Worm (Caenorhabditis elegans): Measurements from ENCODE around the gene clec-137.

clec-137 gene

ce11 chrII:4617990-4618389 is at the start of gene clec-137:
TSS of gene clec-137 (minus strand) at chrII:4618090.
- TF ChIP-seq F49E8.2 (tag; optimal IDR thresholded peaks at IDR 0.05; ENCODE audit: insufficient read depth) = no peak
- no peak for TF ChIP-seq athp-1 (tag; optimal IDR thresholded peaks at IDR 0.05)
- TF ChIP-seq let-526 (GFP tag; IDR thresholded peaks at IDR 0.05) = no peak
- TF ChIP-seq Y67H2A.10 (GFP tag; conservative IDR thresholded peaks at IDR 0.05) = no peak
- TF ChIP-seq F55B11.4 (tag; optimal IDR thresholded peaks at IDR 0.05; ENCODE audit: borderline replicate concordance, insufficient read depth) = no peak
- no peak for TF ChIP-seq ztf-18 (tag; optimal IDR thresholded peaks at IDR 0.05)
- no peak for TF ChIP-seq aptf-2 (GFP tag; conservative IDR thresholded peaks at IDR 0.05)
- TF ChIP-seq ztf-28 (GFP tag; IDR thresholded peaks at IDR 0.05) = no peak
- TF ChIP-seq ztf-25 (GFP tag; IDR thresholded peaks at IDR 0.05) = no peak
- no peak for TF ChIP-seq ceh-91 (GFP tag; IDR thresholded peaks at IDR 0.05)
- no peak for TF ChIP-seq egl-44 (GFP tag; IDR thresholded peaks at IDR 0.05)
- TF ChIP-seq mxl-1 (tag; optimal IDR thresholded peaks at IDR 0.05) = no peak
- no peak for TF ChIP-seq hsf-1 (GFP tag; IDR thresholded peaks at IDR 0.05)
- no peak for TF ChIP-seq Y53F4B.3 (GFP tag; IDR thresholded peaks at IDR 0.05)
- TF ChIP-seq lsl-1 (GFP tag; optimal IDR thresholded peaks at IDR 0.05) = no peak
- TF ChIP-seq fkh-3 (tag; optimal IDR thresholded peaks at IDR 0.05) = no peak
- TF ChIP-seq lsy-27 (tag; optimal IDR thresholded peaks at IDR 0.05; ENCODE audit: borderline replicate concordance, insufficient read depth) = no peak
- TF ChIP-seq F57A8.1 (GFP tag; optimal IDR thresholded peaks at IDR 0.05) = no peak

ce11 chrII:4667572-4667971 is 49.7 kb upstream of the clec-137 start, which contains the start of gene fut-5:
TSS of gene fut-5 (minus strand) at chrII:4667672.
- TF ChIP-seq tbp1 (GFP tag; optimal IDR thresholded peaks at IDR 0.05) (no peak), nfya-1 (tag; optimal IDR thresholded peaks at IDR 0.05; ENCODE audit: borderline replicate concordance, insufficient read depth) (no peak), cebp-1 (GFP tag; IDR thresholded peaks at IDR 0.05) (no peak), cebp-1 (tag; optimal IDR thresholded peaks at IDR 0.05) (no peak), ama-1 (optimal IDR thresholded peaks at IDR 0.05) (no peak), ama-1 (GFP tag; optimal IDR thresholded peaks at IDR 0.05) (no peak), F39B2.1 (GFP tag; IDR thresholded peaks at IDR 0.05) (no peak), ztf-3 (GFP tag; optimal IDR thresholded peaks at IDR 0.05) (no peak), unc-62 (GFP tag; optimal IDR thresholded peaks at IDR 0.05) (no peak), hlh-26 (GFP tag; conservative IDR thresholded peaks at IDR 0.05) (no peak), hmg-20 (GFP tag; IDR thresholded peaks at IDR 0.05) (no peak), bed-2 (GFP tag; IDR thresholded peaks at IDR 0.05) (no peak), hrde-1 (tag; optimal IDR thresholded peaks at IDR 0.05; ENCODE audit: borderline replicate concordance) (no peak), F57C9.4 (tag; optimal IDR thresholded peaks at IDR 0.05) (no peak), ccch-3 (GFP tag; optimal IDR thresholded peaks at IDR 0.05) (no peak), T26A5.8 (tag; optimal IDR thresholded peaks at IDR 0.05) (no peak), mel-28 (tag; optimal IDR thresholded peaks at IDR 0.05; ENCODE audit: borderline replicate concordance) (no peak), ets-4 (GFP tag; optimal IDR thresholded peaks at IDR 0.05) (no peak), die-1 (tag; optimal IDR thresholded peaks at IDR 0.05) (no peak), lin-40 (tag; optimal IDR thresholded peaks at IDR 0.05) (no peak), somi-1 (GFP tag; optimal IDR thresholded peaks at IDR 0.05) (no peak)
